Worm (Caenorhabditis elegans) whole organism, early embryonic: Measurements from ENCODE around the gene col-153.

Experiments
- B0310.2 ChIP-seq: sonication (generic microtip); optimal IDR thresholded peaks from 2 replicates; lab custom pipeline; 2016; ENCODE audit warnings: mild to moderate bottlenecking, missing genetic modification characterization, missing compliant biosample characterization
- F13C5.2 ChIP-seq: sonication (generic microtip); optimal IDR thresholded peaks from 2 replicates; lab custom pipeline; 2017; ENCODE audit warnings: mild to moderate bottlenecking, missing genetic modification characterization, inconsistent platforms, missing compliant biosample characterization
- aly-1 ChIP-seq: sonication (generic microtip); optimal IDR thresholded peaks from 2 replicates; lab custom pipeline; 2016; ENCODE audit warnings: missing genetic modification characterization, missing compliant biosample characterization
- ama-1 ChIP-seq: fragments of 150-350 bp; optimal IDR thresholded peaks from 2 replicates; lab custom pipeline; 2014
- ceh-13 ChIP-seq: fragments of 200-800 bp; sonication (Bioruptor generic); optimal IDR thresholded peaks from 2 replicates; lab custom pipeline; 2018; ENCODE audit warnings: mild to moderate bottlenecking, missing genetic modification characterization, missing compliant biosample characterization
- ceh-36 ChIP-seq: sonication (generic microtip); optimal IDR thresholded peaks from 2 replicates; lab custom pipeline; 2016; ENCODE audit warnings: missing genetic modification characterization, inconsistent platforms, missing compliant biosample characterization
- ets-7 ChIP-seq: sonication (generic microtip); optimal IDR thresholded peaks from 2 replicates; lab custom pipeline; 2016; ENCODE audit warnings: missing genotype, missing genetic modification characterization, missing compliant biosample characterization
- flt-1 ChIP-seq: fragments of 200-800 bp; sonication (Bioruptor generic); IDR thresholded peaks from 2 replicates; pipeline ENCODE4 v1.3.6; 2022; ENCODE audit warnings: missing genetic modification characterization, missing compliant biosample characterization
- hmbx-1 ChIP-seq: sonication (generic microtip); optimal IDR thresholded peaks from 2 replicates; lab custom pipeline; 2016; ENCODE audit warnings: mild to moderate bottlenecking, missing genetic modification characterization, missing compliant biosample characterization
- hmg-4 ChIP-seq: fragments of 200-800 bp; sonication (Bioruptor generic); optimal IDR thresholded peaks from 2 replicates; lab custom pipeline; 2018; ENCODE audit warnings: mild to moderate bottlenecking, missing genetic modification characterization, missing compliant biosample characterization
- hnd-1 ChIP-seq: sonication (generic microtip); optimal IDR thresholded peaks from 2 replicates; lab custom pipeline; 2016; ENCODE audit warnings: missing genetic modification characterization, missing compliant biosample characterization
- pes-1 ChIP-seq: fragments of 200-800 bp; sonication (Bioruptor generic); IDR thresholded peaks from 2 replicates; pipeline ENCODE4 v1.3.6; 2022; ENCODE audit warnings: missing genetic modification reagents, missing genetic modification characterization, missing compliant biosample characterization
- scrt-1 ChIP-seq: fragments of 200-800 bp; sonication (Bioruptor generic); IDR thresholded peaks from 2 replicates; pipeline ENCODE4 v1.3.6; 2022; ENCODE audit warnings: missing genetic modification characterization, missing compliant biosample characterization
- sea-1 ChIP-seq: fragments of 200-800 bp; sonication (Bioruptor generic); conservative IDR thresholded peaks from 2 replicates; pipeline ENCODE4 v1.3.6; 2022; ENCODE audit warnings: missing genetic modification characterization, missing compliant biosample characterization
- tbx-11 ChIP-seq: fragments of 200-800 bp; sonication (Bioruptor generic); IDR thresholded peaks from 2 replicates; pipeline ENCODE4 v1.3.6; 2022; ENCODE audit warnings: missing genetic modification characterization, missing compliant biosample characterization
- tbx-37 ChIP-seq: fragments of 200-800 bp; sonication (Bioruptor generic); conservative IDR thresholded peaks from 2 replicates; pipeline ENCODE4 v1.3.6; 2022; ENCODE audit warnings: missing genetic modification reagents, missing genetic modification characterization, missing compliant biosample characterization
- tra-4 ChIP-seq: sonication (generic microtip); optimal IDR thresholded peaks from 2 replicates; lab custom pipeline; 2017; ENCODE audit warnings: missing genetic modification characterization, missing compliant biosample characterization

col-153 gene

ce11 chrV:10958322-10958900 lies 8.8 kb downstream of the col-153 start, which contains the start of gene pigt-1:
Gene pigt-1 (minus strand): TSS chrV:10958821.
- TF ChIP-seq aly-1 (tag; lab: Kevin White, UChicago) (no peak), F13C5.2 (tag; lab: Kevin White, UChicago) (no peak), tbx-11 (GFP tag; lab: Robert Waterston, UW) (no peak), ama-1 (lab: Kevin White, UChicago) (peak; percentile 37), ceh-13 (no peak)

- TF ChIP-seq B0310.2, result no peak
- no peak for TF ChIP-seq ama-1 (lab: Kevin White, UChicago)
- no peak for TF ChIP-seq sea-1 (GFP tag; lab: Robert Waterston, UW)
- no peak for TF ChIP-seq hnd-1 (tag; lab: Kevin White, UChicago)
- TF ChIP-seq aly-1 (tag; lab: Kevin White, UChicago), result no peak
- no peak for TF ChIP-seq hmbx-1 (tag; lab: Kevin White, UChicago)
- TF ChIP-seq flt-1 (GFP tag; lab: Robert Waterston, UW), result no peak
- TF ChIP-seq tra-4, result no peak
- TF ChIP-seq scrt-1 (GFP tag; lab: Robert Waterston, UW), result no peak
- no peak for TF ChIP-seq F13C5.2 (tag; lab: Kevin White, UChicago)
- TF ChIP-seq pes-1 (GFP tag; lab: Robert Waterston, UW), result no peak
- no peak for TF ChIP-seq tbx-11 (GFP tag; lab: Robert Waterston, UW)
These were observed 10.9 kb downstream of the col-153 start, which contains the start of gene vps-36 for ce11 chrV:10960544-10960943. Gene vps-36 (minus strand): TSS chrV:10960669.

- TF ChIP-seq tbx-37 (no peak), ceh-13 (no peak), sea-1 (GFP tag; lab: Robert Waterston, UW) (no peak), pes-1 (GFP tag; lab: Robert Waterston, UW) (no peak), aly-1 (tag; lab: Kevin White, UChicago) (no peak), F13C5.2 (tag; lab: Kevin White, UChicago) (no peak), B0310.2 (no peak)
These were observed 11.8 kb downstream of the col-153 start for ce11 chrV:10961448-10961870.

ce11 chrV:10965501-10965900 lies 15.9 kb downstream of the col-153 start, which contains the start of the genes ctf-4 and eef-1G:
Gene ctf-4 (minus strand): TSS chrV:10965539.
Gene eef-1G (plus strand): TSS chrV:10965719.
- TF ChIP-seq F13C5.2 (tag; lab: Kevin White, UChicago) (peak; percentile 74), sea-1 (GFP tag; lab: Robert Waterston, UW) (no peak)

ce11 chrV:10966874-10967273 lies 17.3 kb downstream of the col-153 start:
- no peak for TF ChIP-seq sea-1 (GFP tag; lab: Robert Waterston, UW)
- no peak for TF ChIP-seq tbx-11 (GFP tag; lab: Robert Waterston, UW)
- TF ChIP-seq ama-1 (lab: Kevin White, UChicago), result no peak
- TF ChIP-seq ets-7, result no peak
- no peak for TF ChIP-seq ceh-36 (tag; lab: Kevin White, UChicago)
- no peak for TF ChIP-seq flt-1 (GFP tag; lab: Robert Waterston, UW)

- TF ChIP-seq tra-4 (no peak), aly-1 (tag; lab: Kevin White, UChicago) (no peak), ets-7 (no peak), tbx-37 (no peak), ceh-36 (tag; lab: Kevin White, UChicago) (no peak)
These were observed 18.1 kb downstream of the col-153 start for ce11 chrV:10967594-10968273.

ce11 chrV:10970070-10970469 lies 20.5 kb downstream of the col-153 start, which contains the start of gene F17C11.22:
Gene F17C11.22 (minus strand): TSS chrV:10970170.
- no peak for TF ChIP-seq hmbx-1 (tag; lab: Kevin White, UChicago)
- TF ChIP-seq ama-1 (lab: Kevin White, UChicago), result no peak
- no peak for TF ChIP-seq tra-4
- TF ChIP-seq flt-1 (GFP tag; lab: Robert Waterston, UW), result no peak
- no peak for TF ChIP-seq B0310.2
- no peak for TF ChIP-seq tbx-11 (GFP tag; lab: Robert Waterston, UW)
- no peak for TF ChIP-seq F13C5.2 (tag; lab: Kevin White, UChicago)
- no peak for TF ChIP-seq scrt-1 (GFP tag; lab: Robert Waterston, UW)
- TF ChIP-seq sea-1 (GFP tag; lab: Robert Waterston, UW), result no peak
- TF ChIP-seq hmg-4 (GFP tag; lab: Kevin White, UChicago), result no peak
- TF ChIP-seq ceh-36 (tag; lab: Kevin White, UChicago), result no peak
- TF ChIP-seq aly-1 (tag; lab: Kevin White, UChicago), result no peak
- no peak for TF ChIP-seq hnd-1 (tag; lab: Kevin White, UChicago)
- no peak for TF ChIP-seq tbx-37
- TF ChIP-seq pes-1 (GFP tag; lab: Robert Waterston, UW), result no peak
- no peak for TF ChIP-seq ceh-13
- TF ChIP-seq ets-7, result no peak

ce11 chrV:10970930-10971329 lies 21.3 kb downstream of the col-153 start:
- TF ChIP-seq ets-7 (no peak), ceh-36 (tag; lab: Kevin White, UChicago) (no peak), flt-1 (GFP tag; lab: Robert Waterston, UW) (no peak), tbx-11 (GFP tag; lab: Robert Waterston, UW) (no peak), tbx-37 (no peak), ceh-13 (no peak), sea-1 (GFP tag; lab: Robert Waterston, UW) (no peak), F13C5.2 (tag; lab: Kevin White, UChicago) (no peak), tra-4 (no peak), scrt-1 (GFP tag; lab: Robert Waterston, UW) (no peak)
